Worm (Caenorhabditis elegans) whole organism, L3 larva: ENCODE data around the gene mbk-2.

Experiments
- ceh-82 ChIP-seq: fragments of 150-350 bp; optimal IDR thresholded peaks from 2 replicates; lab custom pipeline; 2014; ENCODE audit warnings: missing biosample characterization, missing genetic modification characterization
- daf-12 ChIP-seq: fragments of 150-350 bp; optimal IDR thresholded peaks from 2 replicates; lab custom pipeline; 2014; ENCODE audit warnings: missing biosample characterization, missing genetic modification reagents, missing genetic modification characterization
- egl-27 ChIP-seq: sonication (generic microtip); optimal IDR thresholded peaks from 4 replicates; lab custom pipeline; 2017; ENCODE audit warnings: missing biosample characterization, missing genetic modification reagents, missing genetic modification characterization
- elt-2 ChIP-seq: sonication (generic microtip); optimal IDR thresholded peaks from 2 replicates; lab custom pipeline; 2016; ENCODE audit warnings: missing genetic modification reagents, mild to moderate bottlenecking, missing genetic modification characterization, missing compliant biosample characterization
- elt-3 ChIP-seq, 3 experiments: fragments of 150-350 bp in 1 of 3; sonication (generic microtip) in 2 of 3; optimal IDR thresholded peaks; 2 replicates in 2 of 3; 4 replicates in 1 of 3; lab custom pipeline; 2014 to 2017; ENCODE audit warnings: missing biosample characterization in 3 of 3, missing genetic modification characterization in 3 of 3
- mml-1 ChIP-seq: fragments of 150-350 bp; sonication (generic microtip); optimal IDR thresholded peaks from 3 replicates; lab custom pipeline; 2014; ENCODE audit warnings: missing biosample characterization, missing genetic modification characterization
- nhr-12 ChIP-seq: fragments of 150-350 bp; optimal IDR thresholded peaks from 2 replicates; lab custom pipeline; 2014; ENCODE audit warnings: missing biosample characterization, missing genetic modification characterization
- nhr-25 ChIP-seq: sonication (generic microtip); optimal IDR thresholded peaks from 2 replicates; lab custom pipeline; 2017; ENCODE audit warnings: missing biosample characterization, missing genetic modification characterization
- snpc-4 ChIP-seq: fragments of 150-350 bp; optimal IDR thresholded peaks from 2 replicates; lab custom pipeline; 2014; ENCODE audit warnings: missing biosample characterization, missing genetic modification characterization
- unc-62 ChIP-seq: fragments of 150-350 bp; sonication (generic microtip); optimal IDR thresholded peaks from 4 replicates; lab custom pipeline; 2014; ENCODE audit warnings: missing biosample characterization, missing genetic modification reagents, missing genetic modification characterization
- ztf-11 ChIP-seq: fragments of 150-350 bp; optimal IDR thresholded peaks from 2 replicates; lab custom pipeline; 2014; ENCODE audit warnings: missing biosample characterization, missing genetic modification characterization

DNA sequence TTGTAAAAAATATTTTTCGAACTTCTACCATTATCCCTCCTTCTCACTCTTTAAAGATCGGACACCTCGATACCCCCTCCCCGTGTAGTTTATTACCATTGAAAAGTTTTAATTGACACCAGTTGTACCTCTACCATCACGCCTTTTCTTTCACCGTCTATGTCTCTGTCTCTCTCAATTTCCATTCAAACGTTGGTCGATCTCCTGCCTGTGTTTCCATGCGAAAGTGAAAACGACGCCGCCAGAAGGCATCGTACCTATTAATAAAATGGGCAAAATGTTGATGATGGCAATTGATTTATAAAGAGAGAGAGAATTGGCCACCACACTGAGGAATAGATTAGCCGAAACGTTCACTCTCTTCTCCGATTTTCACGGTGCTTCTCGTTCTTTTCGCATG, 4.3 kb downstream of the mbk-2 start:
- TF ChIP-seq mml-1 (tag; lab: Kevin White, UChicago) (no peak), nhr-12 (no peak), daf-12 (no peak), nhr-25 (tag; lab: Kevin White, UChicago) (peak; percentile 59), ceh-82 (no peak), elt-2 (no peak), egl-27 (tag; lab: Kevin White, UChicago) (no peak), ztf-11 (tag; lab: Kevin White, UChicago) (no peak), snpc-4 (tag; lab: Kevin White, UChicago) (no peak), elt-3 (tag; optimal IDR thresholded peaks at IDR 0.05; lab: Kevin White, UChicago) (no peak), unc-62 (GFP tag; lab: Kevin White, UChicago) (no peak)
